Worm (Caenorhabditis elegans) whole organism, L1 larva: ENCODE measurements around the gene str-4.
A peak's percentile ranks its signal among the peaks of the same experiment; 100 is the strongest.

Source experiments
- C34B4.2 ChIP-seq: sonication (generic microtip); optimal IDR thresholded peaks from 2 replicates; lab custom pipeline; 2017; ENCODE audit warnings: mild to moderate bottlenecking, missing genetic modification characterization, missing compliant biosample characterization
- alr-1 ChIP-seq: fragments of 200-800 bp; sonication (Bioruptor generic); optimal IDR thresholded peaks from 2 replicates; lab custom pipeline; 2018; ENCODE audit warnings: borderline replicate concordance, mild to moderate bottlenecking, missing genetic modification characterization, missing compliant biosample characterization
- aly-2 ChIP-seq: fragments of 150-350 bp; optimal IDR thresholded peaks from 2 replicates; lab custom pipeline; 2014; ENCODE audit warnings: missing biosample characterization, missing genetic modification characterization
- ama-1 ChIP-seq: fragments of 150-350 bp; optimal IDR thresholded peaks from 2 replicates; lab custom pipeline; 2014
- ceh-63 ChIP-seq: fragments of 200-800 bp; sonication (Bioruptor generic); optimal IDR thresholded peaks from 2 replicates; lab custom pipeline; 2018; ENCODE audit warnings: mild to moderate bottlenecking, missing genetic modification characterization, missing compliant biosample characterization
- ceh-90 ChIP-seq: sonication (generic microtip); optimal IDR thresholded peaks from 2 replicates; lab custom pipeline; 2016; ENCODE audit warnings: missing genetic modification characterization, missing compliant biosample characterization
- efl-1 ChIP-seq, 4 experiments: fragments of 150-350 bp; optimal IDR thresholded peaks in 3 of 4; peaks in 1 of 4; 1 replicate in 1 of 4; 2 replicates in 3 of 4; lab custom pipeline; 2014; ENCODE audit warnings: missing biosample characterization in 2 of 4, missing genetic modification characterization in 2 of 4, missing genetic modification reagents in 2 of 4
- egl-13 ChIP-seq: sonication (generic microtip); optimal IDR thresholded peaks from 2 replicates; lab custom pipeline; 2016; ENCODE audit warnings: missing genotype, missing genetic modification reagents, missing genetic modification characterization, missing compliant biosample characterization
- elt-2 ChIP-seq: sonication (generic microtip); optimal IDR thresholded peaks from 2 replicates; lab custom pipeline; 2016; ENCODE audit warnings: missing genetic modification characterization, mild to moderate bottlenecking, inconsistent platforms, missing compliant biosample characterization, missing genetic modification reagents
- ets-5 ChIP-seq: fragments of 200-800 bp; sonication (Bioruptor generic); IDR thresholded peaks from 2 replicates; pipeline ENCODE4 v1.3.6; 2022; ENCODE audit warnings: missing genetic modification characterization, missing compliant biosample characterization
- fkh-8 ChIP-seq: sonication (generic microtip); optimal IDR thresholded peaks from 2 replicates; lab custom pipeline; 2016; ENCODE audit warnings: mild to moderate bottlenecking, missing genetic modification characterization, missing compliant biosample characterization
- grh-1 ChIP-seq: fragments of 200-800 bp; sonication (Bioruptor generic); IDR thresholded peaks from 2 replicates; pipeline ENCODE4 v1.3.6; 2022; ENCODE audit warnings: missing genetic modification reagents, missing genetic modification characterization, missing compliant biosample characterization
- hlh-4 ChIP-seq: sonication (generic microtip); optimal IDR thresholded peaks from 2 replicates; lab custom pipeline; 2016; ENCODE audit warnings: mild to moderate bottlenecking, missing genetic modification characterization, missing compliant biosample characterization
- isw-1 ChIP-seq: fragments of 200-800 bp; sonication (Bioruptor generic); IDR thresholded peaks from 2 replicates; pipeline ENCODE4 v1.3.6; 2022; ENCODE audit warnings: missing genetic modification characterization, missing compliant biosample characterization
- lin-14 ChIP-seq: fragments of 200-800 bp; sonication (Bioruptor generic); optimal IDR thresholded peaks from 2 replicates; lab custom pipeline; 2018; ENCODE audit warnings: mild to moderate bottlenecking, missing genetic modification characterization, moderate library complexity, missing compliant biosample characterization
- lin-35 ChIP-seq, 2 experiments: fragments of 150-350 bp; optimal IDR thresholded peaks; 2 replicates each; lab custom pipeline; 2014; ENCODE audit warnings: missing biosample characterization in 2 of 2, missing genetic modification characterization in 2 of 2, missing genetic modification reagents in 2 of 2
- lsy-2 ChIP-seq, 2 experiments: fragments of 150-350 bp; optimal IDR thresholded peaks; 2 replicates each; lab custom pipeline; 2014; ENCODE audit warnings: missing biosample characterization in 2 of 2, missing genetic modification characterization in 2 of 2
- mdl-1 ChIP-seq, 2 experiments: fragments of 150-350 bp; optimal IDR thresholded peaks; 2 replicates each; lab custom pipeline; 2014 to 2017; ENCODE audit warnings: missing biosample characterization in 2 of 2, missing genetic modification characterization in 2 of 2, inconsistent platforms in 1 of 2
- nhr-12 ChIP-seq: sonication (generic microtip); optimal IDR thresholded peaks from 2 replicates; lab custom pipeline; 2017; ENCODE audit warnings: missing biosample characterization, missing genetic modification characterization
- nhr-20 ChIP-seq: sonication (generic microtip); optimal IDR thresholded peaks from 2 replicates; lab custom pipeline; 2016; ENCODE audit warnings: mild to moderate bottlenecking, missing genetic modification characterization, missing compliant biosample characterization
- nhr-47 ChIP-seq: sonication (generic microtip); optimal IDR thresholded peaks from 2 replicates; lab custom pipeline; 2016; ENCODE audit warnings: mild to moderate bottlenecking, missing genetic modification characterization, moderate library complexity, missing compliant biosample characterization
- nhr-71 ChIP-seq: sonication (generic microtip); optimal IDR thresholded peaks from 2 replicates; lab custom pipeline; 2016; ENCODE audit warnings: mild to moderate bottlenecking, missing genetic modification characterization, moderate library complexity, missing compliant biosample characterization
- nhr-84 ChIP-seq: sonication (generic microtip); optimal IDR thresholded peaks from 2 replicates; lab custom pipeline; 2017; ENCODE audit warnings: missing biosample characterization, missing genetic modification characterization
- nhr-85 ChIP-seq: sonication (generic microtip); peaks from one replicate; lab custom pipeline; 2016; ENCODE audit warnings: missing genetic modification characterization, inconsistent platforms, missing compliant biosample characterization
- pax-3 ChIP-seq: fragments of 200-800 bp; sonication (Bioruptor generic); optimal IDR thresholded peaks from 2 replicates; lab custom pipeline; 2018; ENCODE audit warnings: mild to moderate bottlenecking, missing genetic modification characterization, moderate library complexity, missing compliant biosample characterization
- rnt-1 ChIP-seq: sonication (generic microtip); optimal IDR thresholded peaks from 2 replicates; lab custom pipeline; 2016; ENCODE audit warnings: mild to moderate bottlenecking, missing genetic modification characterization, moderate library complexity, missing compliant biosample characterization
- sptf-1 ChIP-seq: fragments of 150-350 bp; optimal IDR thresholded peaks from 2 replicates; lab custom pipeline; 2014; ENCODE audit warnings: missing biosample characterization, missing genetic modification characterization
- swsn-7 ChIP-seq: sonication (generic microtip); optimal IDR thresholded peaks from 2 replicates; lab custom pipeline; 2016; ENCODE audit warnings: missing genetic modification characterization, missing compliant biosample characterization
- unc-98 ChIP-seq: fragments of 200-800 bp; sonication (Bioruptor generic); IDR thresholded peaks from 2 replicates; pipeline ENCODE4 v1.3.6; 2022; ENCODE audit warnings: missing genetic modification characterization, missing compliant biosample characterization
- vab-15 ChIP-seq: sonication (generic microtip); optimal IDR thresholded peaks from 2 replicates; lab custom pipeline; 2017; ENCODE audit warnings: missing genotype, mild to moderate bottlenecking, missing genetic modification characterization, missing compliant biosample characterization
- xbp-1 ChIP-seq: sonication (generic microtip); optimal IDR thresholded peaks from 2 replicates; lab custom pipeline; 2016; ENCODE audit warnings: missing genetic modification characterization, missing compliant biosample characterization
- zag-1 ChIP-seq: fragments of 150-350 bp; optimal IDR thresholded peaks from 2 replicates; lab custom pipeline; 2014; ENCODE audit warnings: missing biosample characterization, missing genetic modification characterization
- ztf-11 ChIP-seq, 2 experiments: sonication (generic microtip); optimal IDR thresholded peaks; 2 replicates each; lab custom pipeline; 2016 to 2017; ENCODE audit warnings: missing genetic modification characterization in 2 of 2, missing biosample characterization in 1 of 2, missing compliant biosample characterization in 1 of 2

Gene str-4

ce11 chrV:13299398-13299797, 40.1 kb downstream of the str-4 start:
- peak; percentile 60 for TF ChIP-seq pax-3 (tag; lab: Kevin White, UChicago)
- no peak for TF ChIP-seq elt-2 (tag; lab: Kevin White, UChicago)
- TF ChIP-seq efl-1 (optimal IDR thresholded peaks at IDR 0.05; lab: Kevin White, UChicago) = no peak
- peak in 1 of 2 experiments; percentile 65 for TF ChIP-seq efl-1 (GFP tag; optimal IDR thresholded peaks at IDR 0.05 in 1 of 2; lab: Kevin White, UChicago)

ce11 chrV:13298706-13299105, 40.8 kb downstream of the str-4 start:
- no peak for TF ChIP-seq fkh-8 (tag; lab: Kevin White, UChicago)
- TF ChIP-seq lin-35 (GFP tag; optimal IDR thresholded peaks at IDR 0.05; lab: Kevin White, UChicago) = no peak
- TF ChIP-seq lin-14 (GFP tag; lab: Kevin White, UChicago) = peak; percentile 37
- no peak for TF ChIP-seq ets-5 (GFP tag; lab: Robert Waterston, UW)
- TF ChIP-seq sptf-1 (tag; lab: Kevin White, UChicago) = no peak
- no peak for TF ChIP-seq C34B4.2 (tag; lab: Kevin White, UChicago)
- peak; percentile 11 for TF ChIP-seq nhr-71 (tag; lab: Kevin White, UChicago)
- TF ChIP-seq rnt-1 = peak; percentile 2
- TF ChIP-seq, all 84 proteins: peak for 3

- TF ChIP-seq ama-1 (lab: Kevin White, UChicago) = no peak
- TF ChIP-seq rnt-1 = no peak
- no peak for TF ChIP-seq swsn-7 (tag; lab: Kevin White, UChicago)
- TF ChIP-seq hlh-4 = no peak
- TF ChIP-seq nhr-85 (tag; lab: Kevin White, UChicago) = no peak
- no peak for TF ChIP-seq lsy-2 (tag; optimal IDR thresholded peaks at IDR 0.05; lab: Kevin White, UChicago)
- TF ChIP-seq pax-3 (tag; lab: Kevin White, UChicago) = no peak
- TF ChIP-seq zag-1 (tag; lab: Kevin White, UChicago) = no peak
- no peak for TF ChIP-seq fkh-8 (tag; lab: Kevin White, UChicago)
- no peak for TF ChIP-seq aly-2 (tag; lab: Kevin White, UChicago)
- no peak for TF ChIP-seq alr-1 (tag; lab: Kevin White, UChicago)
- no peak for TF ChIP-seq vab-15
- TF ChIP-seq ceh-63 (GFP tag; lab: Kevin White, UChicago) = no peak
- no peak for TF ChIP-seq unc-98 (GFP tag; lab: Robert Waterston, UW)
- no peak for TF ChIP-seq lin-14 (GFP tag; lab: Kevin White, UChicago)
Measured at ce11 chrV:13297220-13297619, 42.3 kb downstream of the str-4 start, which contains the start of gene C26E1.1. C26E1.1 (plus strand) TSS chrV:13297520.

ce11 chrV:13295859-13296258, 43.7 kb downstream of the str-4 start, which contains the start of gene uig-1:
uig-1 (minus strand) TSS chrV:13295978.
- TF ChIP-seq mdl-1 (tag; optimal IDR thresholded peaks at IDR 0.05; lab: Kevin White, UChicago) = no peak
- TF ChIP-seq isw-1 (GFP tag; lab: Robert Waterston, UW) = no peak
- no peak for TF ChIP-seq ceh-90 (tag; lab: Kevin White, UChicago)
- TF ChIP-seq lin-14 (GFP tag; lab: Kevin White, UChicago) = peak; percentile 75
- TF ChIP-seq xbp-1 (tag; lab: Kevin White, UChicago) = no peak
- TF ChIP-seq nhr-12 (tag; lab: Kevin White, UChicago) = no peak
- no peak for TF ChIP-seq nhr-47 (tag; lab: Kevin White, UChicago)

- no peak for TF ChIP-seq ets-5 (GFP tag; lab: Robert Waterston, UW)
- TF ChIP-seq nhr-85 (tag; lab: Kevin White, UChicago) = no peak
- no peak for TF ChIP-seq swsn-7 (tag; lab: Kevin White, UChicago)
- TF ChIP-seq fkh-8 (tag; lab: Kevin White, UChicago) = no peak
- TF ChIP-seq nhr-84 (tag; lab: Kevin White, UChicago) = no peak
- TF ChIP-seq nhr-20 (tag; lab: Kevin White, UChicago) = no peak
- no peak for TF ChIP-seq egl-13 (tag; lab: Kevin White, UChicago)
- TF ChIP-seq grh-1 (GFP tag; lab: Robert Waterston, UW) = no peak
- TF ChIP-seq C34B4.2 (tag; lab: Kevin White, UChicago) = no peak
- no peak for TF ChIP-seq ztf-11 (tag; optimal IDR thresholded peaks at IDR 0.05; lab: Kevin White, UChicago)
- TF ChIP-seq nhr-71 (tag; lab: Kevin White, UChicago) = no peak
- TF ChIP-seq lsy-2 (tag; optimal IDR thresholded peaks at IDR 0.05; lab: Kevin White, UChicago) = no peak
Measured at ce11 chrV:13294507-13294906, 45.0 kb downstream of the str-4 start.
